Worm (Caenorhabditis elegans) whole organism, L4/young adult: ENCODE data around the gene Y51B9A.5.

Experiments
- W03F9.2 ChIP-seq: fragments of 150-350 bp; optimal IDR thresholded peaks from 2 replicates; lab custom pipeline; 2014; ENCODE audit warnings: missing biosample characterization, missing genetic modification characterization
- him-1 ChIP-seq: sonication (generic microtip); optimal IDR thresholded peaks from 2 replicates; lab custom pipeline; 2016; ENCODE audit warnings: missing genotype, missing genetic modification reagents, missing genetic modification characterization, missing compliant biosample characterization

DNA sequence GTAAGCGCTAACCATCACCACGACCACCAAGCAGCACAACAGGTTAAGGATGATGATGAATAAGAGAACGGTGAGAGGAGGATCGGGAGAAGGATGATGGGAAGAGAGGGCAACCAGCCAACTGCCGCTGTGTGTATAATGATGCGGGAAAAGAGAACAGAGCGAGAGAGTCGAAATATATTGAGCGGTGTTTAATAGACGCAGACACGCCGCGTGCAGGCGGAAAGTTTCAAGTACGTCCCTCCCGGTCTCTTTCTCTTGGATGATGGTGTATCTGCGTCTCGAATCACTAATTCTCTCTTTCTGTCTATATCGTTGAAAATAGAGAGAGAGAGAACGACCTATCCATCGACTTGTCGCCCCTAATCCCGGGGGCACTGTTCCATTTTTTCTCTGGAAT lies 47.2 kb upstream of the Y51B9A.5 start:
- TF ChIP-seq him-1 (tag; lab: Kevin White, UChicago), result no peak
- no peak for TF ChIP-seq W03F9.2 (tag; lab: Kevin White, UChicago)
